Worm (Caenorhabditis elegans): Measurements from ENCODE around the gene ZK938.10.

Gene ZK938.10

DNA sequence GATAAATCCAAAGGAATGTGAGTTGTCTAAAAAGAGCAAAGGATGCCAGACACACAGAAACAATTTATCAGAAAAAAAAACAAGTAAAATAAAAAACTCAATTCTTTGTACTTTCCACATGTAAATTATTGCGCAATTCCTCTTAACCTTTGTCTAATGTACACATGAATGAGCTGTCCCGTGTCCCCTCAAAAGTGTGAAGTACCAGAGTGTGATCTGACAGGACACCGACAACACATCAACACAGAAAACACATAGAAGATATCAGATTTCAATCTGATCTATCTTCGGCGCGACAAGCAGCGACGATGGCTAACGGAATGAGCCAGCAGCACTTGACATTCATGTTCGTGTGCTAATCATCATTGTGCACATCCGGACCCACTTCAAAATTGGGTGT lies 22.3 kb downstream of the ZK938.10 start:
- TF ChIP-seq tlp-1 (tag; optimal IDR thresholded peaks at IDR 0.05) (no peak), nhr-47 (tag; optimal IDR thresholded peaks at IDR 0.05) (no peak), aly-2 (tag; optimal IDR thresholded peaks at IDR 0.05) (no peak), mef-2 (tag; optimal IDR thresholded peaks at IDR 0.05) (no peak), vab-15 (tag; optimal IDR thresholded peaks at IDR 0.05) (no peak), nhr-71 (tag; optimal IDR thresholded peaks at IDR 0.05) (no peak), elt-3 (tag; optimal IDR thresholded peaks at IDR 0.05) (no peak), mab-9 (GFP tag; IDR thresholded peaks at IDR 0.05) (no peak), sox-4 (tag; optimal IDR thresholded peaks at IDR 0.05) (no peak), rnt-1 (tag; optimal IDR thresholded peaks at IDR 0.05) (no peak)

DNA sequence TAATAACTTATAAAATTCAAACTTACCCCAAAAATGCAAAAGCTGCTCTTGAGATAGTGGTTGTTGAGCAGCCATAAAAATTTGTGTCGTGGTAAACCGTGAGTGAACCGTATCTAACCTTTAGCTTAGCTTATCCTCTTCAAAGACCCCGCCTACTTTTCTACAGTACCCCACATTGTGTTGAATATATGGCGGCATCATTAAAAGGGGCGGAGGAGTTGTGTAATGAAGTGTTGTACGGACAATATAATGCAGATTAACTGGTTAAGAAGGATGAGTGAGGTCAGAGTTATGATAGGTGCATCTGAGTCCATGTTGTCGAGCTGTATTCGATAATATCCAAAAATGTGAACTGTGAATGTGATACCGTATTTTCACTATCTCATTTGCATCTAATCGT lies 23.0 kb downstream of the ZK938.10 start, which contains the start of gene eyg-1:
eyg-1 (minus strand) TSS at position 101 of the 400 bp plus-strand sequence.
- TF ChIP-seq pag-3 (tag; optimal IDR thresholded peaks at IDR 0.05; ENCODE audit: borderline replicate concordance, insufficient read depth) (no peak), nhr-11 (tag; optimal IDR thresholded peaks at IDR 0.05) (no peak), zip-4 (GFP tag; optimal IDR thresholded peaks at IDR 0.05) (no peak), dpl-1 (GFP tag; optimal IDR thresholded peaks at IDR 0.05) (no peak), unc-98 (GFP tag; IDR thresholded peaks at IDR 0.05) (no peak), alr-1 (tag; optimal IDR thresholded peaks at IDR 0.05; ENCODE audit: borderline replicate concordance) (no peak), sup-37 (GFP tag; optimal IDR thresholded peaks at IDR 0.05) (no peak), ztf-11 (tag; optimal IDR thresholded peaks at IDR 0.05) (no peak), lin-13 (GFP tag; optimal IDR thresholded peaks at IDR 0.05) (no peak), hlh-4 (tag; optimal IDR thresholded peaks at IDR 0.05) (no peak)

DNA sequence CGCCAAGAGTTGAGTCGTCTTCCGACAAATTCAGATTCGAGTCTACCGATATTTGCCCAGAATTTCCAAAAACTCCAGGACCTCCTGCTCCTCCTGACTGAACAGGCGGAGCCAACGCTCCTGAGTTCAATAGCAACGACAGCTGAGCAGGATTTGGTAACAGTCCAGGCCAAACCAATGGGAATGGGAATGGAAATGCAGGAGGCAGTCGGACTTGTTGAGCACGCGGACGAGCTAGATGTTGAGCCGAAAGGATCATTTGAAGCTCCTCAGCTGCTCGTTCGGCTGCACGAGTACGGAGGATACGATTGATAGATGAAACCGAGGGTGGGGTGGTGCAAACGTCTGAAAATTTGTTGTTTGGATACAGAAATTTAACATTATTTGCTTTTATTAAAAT lies 23.9 kb downstream of the ZK938.10 start:
- TF ChIP-seq C04F5.9 (tag; optimal IDR thresholded peaks at IDR 0.05) = no peak
- no peak for TF ChIP-seq efl-1 (optimal IDR thresholded peaks at IDR 0.05)
- TF ChIP-seq efl-1 (GFP tag; optimal IDR thresholded peaks at IDR 0.05 in 1 of 2) = peak in 1 of 2 experiments; percentile 59
- no peak for TF ChIP-seq dpl-1 (GFP tag; optimal IDR thresholded peaks at IDR 0.05)
- no peak for TF ChIP-seq ces-1 (GFP tag; optimal IDR thresholded peaks at IDR 0.05)
- TF ChIP-seq ceh-88 (GFP tag; IDR thresholded peaks at IDR 0.05) = no peak
- TF ChIP-seq nhr-77 (tag; optimal IDR thresholded peaks at IDR 0.05) = no peak

DNA sequence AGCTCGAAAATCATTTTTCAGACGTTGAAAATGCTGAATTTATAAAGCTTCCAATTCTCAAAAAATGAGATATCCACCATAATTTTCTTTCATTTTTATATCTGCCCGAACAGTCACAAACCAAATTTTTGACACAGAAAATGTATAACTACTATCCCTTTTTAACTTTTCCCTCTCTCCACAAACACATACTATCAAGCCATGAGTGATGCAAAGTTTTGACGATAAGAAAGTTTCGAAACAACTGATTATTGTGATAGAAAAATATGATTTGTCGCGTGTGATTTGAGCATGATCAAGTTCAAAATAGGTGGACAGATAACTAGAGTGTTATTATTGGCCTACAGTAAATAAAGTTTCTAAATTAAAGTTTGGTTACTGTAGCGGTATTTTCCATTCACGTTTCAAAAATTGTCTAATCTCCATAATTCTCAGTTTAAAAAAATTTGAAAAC lies 43.3 kb downstream of the ZK938.10 start, which contains the start of gene cyp-13A8:
cyp-13A8 (minus strand) TSS at position 51 of the 454 bp plus-strand sequence.
- TF ChIP-seq blmp-1 (tag; optimal IDR thresholded peaks at IDR 0.05) (peak; percentile 32), nhr-20 (tag; optimal IDR thresholded peaks at IDR 0.05) (peak; percentile 93), pax-3 (tag; optimal IDR thresholded peaks at IDR 0.05) (no peak), tbx-2 (tag; optimal IDR thresholded peaks at IDR 0.05) (no peak), nhr-11 (tag; optimal IDR thresholded peaks at IDR 0.05) (no peak), ztf-4 (tag; optimal IDR thresholded peaks at IDR 0.05) (no peak), nhr-28 (tag; optimal IDR thresholded peaks at IDR 0.05) (no peak), snu-23 (GFP tag; optimal IDR thresholded peaks at IDR 0.05) (peak; percentile 23), elt-2 (tag; optimal IDR thresholded peaks at IDR 0.05) (peak; percentile 66), nhr-85 (tag) (peak; percentile 60), elt-3 (tag; optimal IDR thresholded peaks at IDR 0.05) (peak in 1 of 6 experiments; percentile 43), egl-27 (tag; optimal IDR thresholded peaks at IDR 0.05) (no peak), lin-35 (GFP tag; optimal IDR thresholded peaks at IDR 0.05) (peak in 1 of 2 experiments; percentile 39), lin-14 (GFP tag; optimal IDR thresholded peaks at IDR 0.05) (peak; percentile 63), aha-1 (tag; optimal IDR thresholded peaks at IDR 0.05) (no peak), C16A3.4 (tag; optimal IDR thresholded peaks at IDR 0.05) (no peak), pag-3 (tag; optimal IDR thresholded peaks at IDR 0.05; ENCODE audit: borderline replicate concordance, insufficient read depth) (no peak), ces-1 (GFP tag; optimal IDR thresholded peaks at IDR 0.05) (no peak), efl-1 (optimal IDR thresholded peaks at IDR 0.05) (no peak), efl-1 (GFP tag; optimal IDR thresholded peaks at IDR 0.05 in 1 of 2) (peak in 1 of 2 experiments; percentile 91), nhr-71 (tag; optimal IDR thresholded peaks at IDR 0.05) (peak; percentile 31), sox-4 (tag; optimal IDR thresholded peaks at IDR 0.05) (no peak), ztf-11 (tag; optimal IDR thresholded peaks at IDR 0.05) (no peak)

Data from whole organism, L1 larva.